Worm (Caenorhabditis elegans): ENCODE measurements around the gene F59B1.2.

F59B1.2 gene

ce11 chrV:3673080-3673479 is 39.9 kb downstream of the F59B1.2 start, which contains the start of gene pals-33:
TSS of gene pals-33 (plus strand) at chrV:3673380.
- TF ChIP-seq tra-4 (tag; optimal IDR thresholded peaks at IDR 0.05) = no peak
- TF ChIP-seq tbx-37 (GFP tag; conservative IDR thresholded peaks at IDR 0.05) = no peak

ce11 chrV:3677212-3677611 is 44.1 kb downstream of the F59B1.2 start:
- TF ChIP-seq tbx-11 (GFP tag; IDR thresholded peaks at IDR 0.05) = no peak
- no peak for TF ChIP-seq ceh-13 (GFP tag; optimal IDR thresholded peaks at IDR 0.05)
- TF ChIP-seq hmg-4 (GFP tag; optimal IDR thresholded peaks at IDR 0.05) = no peak
- TF ChIP-seq ets-7 (tag; optimal IDR thresholded peaks at IDR 0.05) = no peak
- no peak for TF ChIP-seq B0310.2 (tag; optimal IDR thresholded peaks at IDR 0.05)
- TF ChIP-seq sea-1 (GFP tag; conservative IDR thresholded peaks at IDR 0.05) = no peak
- TF ChIP-seq flt-1 (GFP tag; IDR thresholded peaks at IDR 0.05) = no peak
- no peak for TF ChIP-seq aly-1 (tag; optimal IDR thresholded peaks at IDR 0.05)
- TF ChIP-seq hnd-1 (tag; optimal IDR thresholded peaks at IDR 0.05) = no peak
- no peak for TF ChIP-seq scrt-1 (GFP tag; IDR thresholded peaks at IDR 0.05)
- no peak for TF ChIP-seq F13C5.2 (tag; optimal IDR thresholded peaks at IDR 0.05)

- no peak for TF ChIP-seq ama-1 (optimal IDR thresholded peaks at IDR 0.05)
Measured at ce11 chrV:3678513-3678912, 45.4 kb downstream of the F59B1.2 start.

- TF ChIP-seq tbx-11 (GFP tag; IDR thresholded peaks at IDR 0.05) = no peak
- TF ChIP-seq tbx-37 (GFP tag; conservative IDR thresholded peaks at IDR 0.05) = no peak
- no peak for TF ChIP-seq tra-4 (tag; optimal IDR thresholded peaks at IDR 0.05)
- no peak for TF ChIP-seq ets-7 (tag; optimal IDR thresholded peaks at IDR 0.05)
- TF ChIP-seq pes-1 (GFP tag; IDR thresholded peaks at IDR 0.05) = no peak
- no peak for TF ChIP-seq F13C5.2 (tag; optimal IDR thresholded peaks at IDR 0.05)
- no peak for TF ChIP-seq hnd-1 (tag; optimal IDR thresholded peaks at IDR 0.05)
- TF ChIP-seq ama-1 (optimal IDR thresholded peaks at IDR 0.05) = no peak
- TF ChIP-seq ceh-36 (tag; optimal IDR thresholded peaks at IDR 0.05) = no peak
- TF ChIP-seq scrt-1 (GFP tag; IDR thresholded peaks at IDR 0.05) = no peak
- TF ChIP-seq flt-1 (GFP tag; IDR thresholded peaks at IDR 0.05) = no peak
- TF ChIP-seq hmg-4 (GFP tag; optimal IDR thresholded peaks at IDR 0.05) = no peak
- no peak for TF ChIP-seq hmbx-1 (tag; optimal IDR thresholded peaks at IDR 0.05)
- no peak for TF ChIP-seq sea-1 (GFP tag; conservative IDR thresholded peaks at IDR 0.05)
- TF ChIP-seq aly-1 (tag; optimal IDR thresholded peaks at IDR 0.05) = no peak
- no peak for TF ChIP-seq ceh-13 (GFP tag; optimal IDR thresholded peaks at IDR 0.05)
- TF ChIP-seq B0310.2 (tag; optimal IDR thresholded peaks at IDR 0.05) = no peak
Measured at ce11 chrV:3682553-3682952, 49.4 kb downstream of the F59B1.2 start, which contains the start of gene W08A12.3. TSS of gene W08A12.3 (plus strand) at chrV:3682853.

Measured in whole organism, early embryonic.